Worm (Caenorhabditis elegans) whole organism, late embryonic: ENCODE measurements around the gene cyp-25A3.
"Not testable (repeated sequence)": the region's sequence is repeated elsewhere in the genome, so short reads cannot be mapped to it uniquely, and the experiment has no call there.

ENCODE experiments used
- ceh-22 ChIP-seq: sonication (generic microtip); optimal IDR thresholded peaks from 2 replicates; lab custom pipeline; 2017; ENCODE audit warnings: missing biosample characterization, missing genetic modification characterization
- dve-1 ChIP-seq: sonication (generic microtip); optimal IDR thresholded peaks from 2 replicates; lab custom pipeline; 2017; ENCODE audit warnings: antibody characterized with exemption, mild to moderate bottlenecking, missing genetic modification characterization, missing compliant biosample characterization
- elt-4 ChIP-seq: sonication (generic microtip); optimal IDR thresholded peaks from 2 replicates; lab custom pipeline; 2016; ENCODE audit warnings: missing genetic modification characterization, missing compliant biosample characterization
- lim-6 ChIP-seq: sonication (generic microtip); optimal IDR thresholded peaks from 2 replicates; lab custom pipeline; 2016; ENCODE audit warnings: missing genetic modification characterization, missing compliant biosample characterization
- lin-11 ChIP-seq: fragments of 200-800 bp; sonication (Bioruptor generic); optimal IDR thresholded peaks from 2 replicates; lab custom pipeline; 2018; ENCODE audit warnings: mild to moderate bottlenecking, missing genetic modification characterization, missing compliant biosample characterization
- unc-86 ChIP-seq: sonication (generic microtip); optimal IDR thresholded peaks from 2 replicates; lab custom pipeline; 2016; ENCODE audit warnings: missing genetic modification characterization, missing compliant biosample characterization

ce11 chrIII:3857007-3857406, 17.5 kb upstream of the cyp-25A3 start:
- not testable (repeated sequence) for TF ChIP-seq lim-6 (tag; lab: Kevin White, UChicago); unc-86 (tag; lab: Kevin White, UChicago); lin-11 (tag; lab: Kevin White, UChicago); ceh-22; elt-4; dve-1 (tag; lab: Kevin White, UChicago)
